Fruit fly (Drosophila melanogaster) whole organism, embryonic: ENCODE results near the gene CG14113.

Experiments
- BtbVII ChIP-seq: fragments of 200-800 bp; sonication (Bioruptor generic); optimal IDR thresholded peaks from 3 replicates; lab custom pipeline; 2017; ENCODE audit warnings: missing biosample characterization, mild to moderate bottlenecking, missing genetic modification characterization
- CG10147 ChIP-seq: fragments of 200-800 bp; sonication (Bioruptor generic); optimal IDR thresholded peaks from 2 replicates; lab custom pipeline; 2019; ENCODE audit warnings: missing biosample characterization, mild to moderate bottlenecking, missing genetic modification characterization, moderate library complexity
- CG11085 ChIP-seq: fragments of 200-800 bp; sonication (Bioruptor generic); IDR thresholded peaks from 2 replicates; pipeline ENCODE4 v1.3.6; 2022; ENCODE audit warnings: missing biosample characterization, missing genetic modification characterization
- CG11723 ChIP-seq: fragments of 200-800 bp; sonication (Bioruptor generic); optimal IDR thresholded peaks from 2 replicates; lab custom pipeline; 2017; ENCODE audit warnings: missing biosample characterization, mild to moderate bottlenecking, missing genetic modification characterization
- CG13123 ChIP-seq: fragments of 200-800 bp; sonication (Bioruptor generic); optimal IDR thresholded peaks from 2 replicates; lab custom pipeline; 2016; ENCODE audit warnings: missing biosample characterization, missing genetic modification characterization
- CG15269 ChIP-seq: fragments of 200-800 bp; sonication (Bioruptor generic); optimal IDR thresholded peaks from 2 replicates; lab custom pipeline; 2018; ENCODE audit warnings: missing biosample characterization, mild to moderate bottlenecking, missing genetic modification characterization, moderate library complexity
- CG3065 ChIP-seq: fragments of 200-800 bp; sonication (Bioruptor generic); optimal IDR thresholded peaks from 2 replicates; lab custom pipeline; 2016; ENCODE audit warnings: missing biosample characterization, missing genetic modification characterization
- CG4328 ChIP-seq: fragments of 200-800 bp; sonication (Bioruptor generic); optimal IDR thresholded peaks from 3 replicates; lab custom pipeline; 2017; ENCODE audit warnings: missing biosample characterization, missing genetic modification reagents, missing genetic modification characterization
- CG4424 ChIP-seq: fragments of 200-800 bp; sonication (Bioruptor generic); optimal IDR thresholded peaks from 3 replicates; lab custom pipeline; 2016; ENCODE audit warnings: missing biosample characterization, missing genetic modification characterization
- CG6654 ChIP-seq: fragments of 200-800 bp; sonication (Bioruptor generic); optimal IDR thresholded peaks from 2 replicates; lab custom pipeline; 2017; ENCODE audit warnings: missing biosample characterization, mild to moderate bottlenecking, missing genetic modification characterization
- CTCF ChIP-seq: fragments of 200-800 bp; sonication (Bioruptor generic); optimal IDR thresholded peaks from 2 replicates; lab custom pipeline; 2017; ENCODE audit warnings: missing biosample characterization, mild to moderate bottlenecking, missing genetic modification characterization, moderate library complexity
- Chrac-16 ChIP-seq: fragments of 200-800 bp; sonication (Bioruptor generic); optimal IDR thresholded peaks from 3 replicates; lab custom pipeline; 2016; ENCODE audit warnings: missing biosample characterization, missing genetic modification characterization
- Dbx ChIP-seq: fragments of 200-800 bp; sonication (Bioruptor generic); IDR thresholded peaks from 3 replicates; pipeline ENCODE4 v1.3.6; 2022; ENCODE audit warnings: missing biosample characterization, missing genetic modification characterization
- Fer1 ChIP-seq: fragments of 200-800 bp; sonication (Bioruptor generic); optimal IDR thresholded peaks from 2 replicates; lab custom pipeline; 2017; ENCODE audit warnings: missing biosample characterization, mild to moderate bottlenecking, missing genetic modification characterization
- Meics ChIP-seq: fragments of 200-800 bp; sonication (Bioruptor generic); optimal IDR thresholded peaks from 2 replicates; lab custom pipeline; 2017; ENCODE audit warnings: missing biosample characterization, mild to moderate bottlenecking, missing genetic modification characterization
- Mrtf ChIP-seq: fragments of 200-800 bp; sonication (Bioruptor generic); IDR thresholded peaks from 3 replicates; pipeline ENCODE4 v1.3.6; 2022; ENCODE audit warnings: missing biosample characterization, missing genetic modification characterization
- NC2α ChIP-seq: fragments of 200-800 bp; sonication (Bioruptor generic); optimal IDR thresholded peaks from 2 replicates; lab custom pipeline; 2016; ENCODE audit warnings: missing biosample characterization, missing genetic modification characterization
- Neu2 ChIP-seq: fragments of 200-800 bp; sonication (Bioruptor generic); optimal IDR thresholded peaks from 3 replicates; lab custom pipeline; 2016; ENCODE audit warnings: missing biosample characterization, missing genetic modification characterization, borderline replicate concordance
- Pdp1 ChIP-seq, 2 experiments: fragments of 200-800 bp; sonication (Bioruptor generic); optimal IDR thresholded peaks; 3 replicates each; lab custom pipeline; 2016; ENCODE audit warnings: missing biosample characterization in 2 of 2, missing genetic modification characterization in 2 of 2, mild to moderate bottlenecking in 1 of 2, moderate library complexity in 1 of 2
- ac ChIP-seq: fragments of 200-800 bp; sonication (Bioruptor generic); optimal IDR thresholded peaks from 3 replicates; lab custom pipeline; 2017; ENCODE audit warnings: missing biosample characterization, mild to moderate bottlenecking, missing genetic modification characterization
- ap ChIP-seq: fragments of 200-800 bp; sonication (Bioruptor generic); IDR thresholded peaks from 2 replicates; pipeline ENCODE4 v1.3.6; 2022; ENCODE audit warnings: missing biosample characterization, missing genetic modification characterization
- br ChIP-seq: fragments of >200 bp; optimal IDR thresholded peaks from 2 replicates; lab custom pipeline; 2017
- btn ChIP-seq: fragments of 200-800 bp; sonication (Bioruptor generic); optimal IDR thresholded peaks from 2 replicates; lab custom pipeline; 2016; ENCODE audit warnings: missing biosample characterization, missing genetic modification characterization
- cato ChIP-seq: fragments of 200-800 bp; sonication (Bioruptor generic); optimal IDR thresholded peaks from 2 replicates; lab custom pipeline; 2016; ENCODE audit warnings: missing biosample characterization, missing genetic modification characterization, borderline replicate concordance
- cg ChIP-seq: fragments of 200-800 bp; sonication (Bioruptor generic); optimal IDR thresholded peaks from 3 replicates; lab custom pipeline; 2019; ENCODE audit warnings: missing biosample characterization, mild to moderate bottlenecking, missing genetic modification characterization, moderate library complexity
- cwo ChIP-seq: fragments of 200-800 bp; sonication (Bioruptor generic); optimal IDR thresholded peaks from 3 replicates; lab custom pipeline; 2017; ENCODE audit warnings: missing biosample characterization, missing genetic modification characterization, mild to moderate bottlenecking, moderate library complexity, missing genetic modification reagents
- exex ChIP-seq: fragments of 200-800 bp; sonication (Bioruptor generic); optimal IDR thresholded peaks from 4 replicates; lab custom pipeline; 2018; ENCODE audit warnings: missing biosample characterization, mild to moderate bottlenecking, missing genetic modification characterization, moderate library complexity
- ftz-f1 ChIP-seq: fragments of 200-800 bp; sonication (Bioruptor generic); optimal IDR thresholded peaks from 2 replicates; lab custom pipeline; 2016; ENCODE audit warnings: missing biosample characterization, missing genetic modification characterization
- gcm ChIP-seq: fragments of 200-800 bp; sonication (Bioruptor generic); optimal IDR thresholded peaks from 2 replicates; lab custom pipeline; 2019; ENCODE audit warnings: missing biosample characterization, mild to moderate bottlenecking, missing genetic modification characterization, moderate library complexity
- gcm2 ChIP-seq: fragments of 200-800 bp; sonication (Bioruptor generic); optimal IDR thresholded peaks from 2 replicates; lab custom pipeline; 2016; ENCODE audit warnings: missing biosample characterization, missing genetic modification characterization
- gem ChIP-seq: fragments of 200-800 bp; sonication (Bioruptor generic); optimal IDR thresholded peaks from 2 replicates; lab custom pipeline; 2019; ENCODE audit warnings: missing biosample characterization, mild to moderate bottlenecking, missing genetic modification characterization, moderate library complexity
- hb ChIP-seq: fragments of 200-800 bp; sonication (Bioruptor generic); IDR thresholded peaks from 3 replicates; pipeline ENCODE4 v1.3.6; 2022; ENCODE audit warnings: missing biosample characterization, missing genetic modification characterization; ENCODE audit not compliant: partially characterized antibody
- lilli ChIP-seq: fragments of 200-800 bp; sonication (Bioruptor generic); optimal IDR thresholded peaks from 3 replicates; lab custom pipeline; 2016; ENCODE audit warnings: missing biosample characterization, missing genetic modification characterization
- pan ChIP-seq, 4 experiments: fragments of >200 bp in 3 of 4; fragments of 200-800 bp in 1 of 4; sonication (Bioruptor generic) in 1 of 4; optimal IDR thresholded peaks in 3 of 4; IDR thresholded peaks in 1 of 4; 2 replicates each; pipeline versions ENCODE4 v1.3.6 to Lab custom; 2017 to 2022; ENCODE audit warnings: missing biosample characterization in 2 of 4, missing genetic modification characterization in 2 of 4, mixed read lengths in 1 of 4
- ro ChIP-seq: fragments of 200-800 bp; sonication (Bioruptor generic); IDR thresholded peaks from 2 replicates; pipeline ENCODE4 v1.3.6; 2022; ENCODE audit warnings: missing biosample characterization, missing genetic modification characterization
- sens-2 ChIP-seq: fragments of 200-800 bp; sonication (Bioruptor generic); IDR thresholded peaks from 2 replicates; pipeline ENCODE4 v1.3.6; 2022; ENCODE audit warnings: missing biosample characterization, missing genetic modification characterization
- tap ChIP-seq: fragments of 200-800 bp; optimal IDR thresholded peaks from 3 replicates; lab custom pipeline; 2019; ENCODE audit warnings: missing biosample characterization, mild to moderate bottlenecking, missing genetic modification characterization, moderate library complexity
- tgo ChIP-seq: fragments of 200-800 bp; sonication (Bioruptor generic); IDR thresholded peaks from 3 replicates; pipeline ENCODE4 v1.3.6; 2022; ENCODE audit warnings: missing biosample characterization, missing genetic modification characterization
- tin ChIP-seq: fragments of 200-800 bp; sonication (Bioruptor generic); optimal IDR thresholded peaks from 3 replicates; lab custom pipeline; 2016; ENCODE audit warnings: missing biosample characterization, missing genetic modification characterization
- tll ChIP-seq, 2 experiments: fragments of 200-800 bp in 1 of 2; fragments of >200 bp in 1 of 2; sonication (Bioruptor generic) in 1 of 2; optimal IDR thresholded peaks; 2 replicates each; lab custom pipeline; 2017 to 2019; ENCODE audit warnings: missing biosample characterization in 2 of 2, missing genetic modification characterization in 2 of 2, mild to moderate bottlenecking in 1 of 2, moderate library complexity in 1 of 2
- wek ChIP-seq: fragments of 200-800 bp; sonication (Bioruptor generic); optimal IDR thresholded peaks from 3 replicates; lab custom pipeline; 2018; ENCODE audit warnings: missing biosample characterization, mild to moderate bottlenecking, missing genetic modification characterization, moderate library complexity
- zf30C ChIP-seq: fragments of 200-800 bp; sonication (Bioruptor generic); optimal IDR thresholded peaks from 3 replicates; lab custom pipeline; 2018; ENCODE audit warnings: missing biosample characterization, mild to moderate bottlenecking, missing genetic modification characterization
- zfh2 ChIP-seq: fragments of 200-800 bp; sonication (Bioruptor generic); optimal IDR thresholded peaks from 2 replicates; lab custom pipeline; 2016; ENCODE audit warnings: missing biosample characterization, missing genetic modification characterization

The CG14113 gene

dm6 chr3L:13296760-13297159 is 32.2 kb upstream of the CG14113 start, which contains the start of gene Sfp70A4:
Gene Sfp70A4, minus strand, starts transcription at chr3L:13296860.
- TF ChIP-seq exex (tag; lab: Kevin White, UChicago) (no peak), gcm2 (GFP tag; lab: Kevin White, UChicago) (no peak), CG13123 (GFP tag; lab: Kevin White, UChicago) (no peak), Neu2 (GFP tag; lab: Kevin White, UChicago) (no peak), ftz-f1 (no peak), ac (GFP tag; lab: Kevin White, UChicago) (no peak), br (lab: Kevin White, UChicago) (no peak), tin (no peak), gcm (GFP tag; lab: Kevin White, UChicago) (no peak), CG4328 (GFP tag; lab: Kevin White, UChicago) (no peak), cato (GFP tag; lab: Kevin White, UChicago) (no peak), Meics (GFP tag; lab: Kevin White, UChicago) (no peak), CG4424 (GFP tag; lab: Kevin White, UChicago) (no peak), ap (GFP tag; lab: Robert Waterston, UW) (no peak), CG3065 (GFP tag; lab: Kevin White, UChicago) (no peak), gem (tag; lab: Kevin White, UChicago) (no peak), Chrac-16 (no peak), CG10147 (no peak), tll (GFP tag; optimal IDR thresholded peaks at IDR 0.05; lab: Kevin White, UChicago) (no peak)

dm6 chr3L:13298923-13299322 is 30.0 kb upstream of the CG14113 start, which contains the start of gene CG42481:
Gene CG42481, minus strand, starts transcription at chr3L:13299023.
- no peak for TF ChIP-seq CTCF (GFP tag; lab: Kevin White, UChicago)
- TF ChIP-seq cwo = no peak
- TF ChIP-seq Fer1 (GFP tag; lab: Kevin White, UChicago) = no peak
- no peak for TF ChIP-seq Mrtf (GFP tag; lab: Robert Waterston, UW)
- no peak for TF ChIP-seq tgo
- no peak for TF ChIP-seq cg
- TF ChIP-seq btn = no peak
- TF ChIP-seq pan (optimal IDR thresholded peaks at IDR 0.05; lab: Kevin White, UChicago) = no peak
- no peak for TF ChIP-seq pan (GFP tag; optimal IDR thresholded peaks at IDR 0.05 in 1 of 2, IDR thresholded peaks at IDR 0.05 in 1 of 2)
- no peak for TF ChIP-seq CG6654
- TF ChIP-seq Dbx = no peak
- no peak for TF ChIP-seq ro (GFP tag; lab: Robert Waterston, UW)
- TF ChIP-seq wek (GFP tag; lab: Kevin White, UChicago) = no peak
- no peak for TF ChIP-seq CG15269 (tag; lab: Kevin White, UChicago)
- TF ChIP-seq CG11723 (GFP tag; lab: Kevin White, UChicago) = no peak
- TF ChIP-seq hb = no peak
- TF ChIP-seq tap = no peak
- TF ChIP-seq BtbVII = no peak
- TF ChIP-seq zfh2 (GFP tag; lab: Kevin White, UChicago) = no peak

dm6 chr3L:13300052-13300451 is 28.9 kb upstream of the CG14113 start, which contains the start of gene CG43147:
Gene CG43147, minus strand, starts transcription at chr3L:13300152.
- peak in 1 of 2 experiments; percentile 23 for TF ChIP-seq Pdp1 (GFP tag; optimal IDR thresholded peaks at IDR 0.05; lab: Kevin White, UChicago)
- TF ChIP-seq lilli = no peak
- no peak for TF ChIP-seq sens-2 (GFP tag; lab: Robert Waterston, UW)
- no peak for TF ChIP-seq NC2α (GFP tag; lab: Kevin White, UChicago)
- no peak for TF ChIP-seq CG11085
- TF ChIP-seq zf30C (GFP tag; lab: Kevin White, UChicago) = no peak
